Fruit fly (Drosophila melanogaster) whole organism, pupa: ENCODE data around the gene CG31174.
A peak's percentile ranks its signal among the peaks of the same experiment; 100 is the strongest.

Experiments used
- CG10348 ChIP-seq: fragments of 200-800 bp; sonication (Bioruptor generic); IDR thresholded peaks from 2 replicates; pipeline ENCODE4 v1.3.6; 2022; ENCODE audit warnings: missing biosample characterization, missing genetic modification characterization
- CG12605 ChIP-seq: fragments of 200-800 bp; sonication (Bioruptor generic); IDR thresholded peaks from 2 replicates; pipeline ENCODE4 v1.3.6; 2022; ENCODE audit warnings: missing biosample characterization, missing genetic modification characterization
- CG13204 ChIP-seq: fragments of 200-800 bp; sonication (Bioruptor generic); optimal IDR thresholded peaks from 2 replicates; lab custom pipeline; 2018; ENCODE audit warnings: missing biosample characterization, mild to moderate bottlenecking, missing genetic modification characterization, moderate library complexity
- CG14655 ChIP-seq: fragments of 200-800 bp; sonication (Bioruptor generic); optimal IDR thresholded peaks from 3 replicates; lab custom pipeline; 2017; ENCODE audit warnings: mild to moderate bottlenecking, missing biosample characterization, missing genetic modification reagents, missing genetic modification characterization
- CG15710 ChIP-seq: fragments of 200-800 bp; sonication (Bioruptor generic); optimal IDR thresholded peaks from 2 replicates; lab custom pipeline; 2018; ENCODE audit warnings: missing biosample characterization, mild to moderate bottlenecking, missing genetic modification characterization, moderate library complexity
- CG17806 ChIP-seq: fragments of 200-800 bp; sonication (Bioruptor generic); optimal IDR thresholded peaks from 2 replicates; lab custom pipeline; 2018; ENCODE audit warnings: missing biosample characterization, mild to moderate bottlenecking, missing genetic modification characterization, moderate library complexity
- CG32121 ChIP-seq: fragments of 200-800 bp; sonication (Bioruptor generic); IDR thresholded peaks from 2 replicates; pipeline ENCODE4 v1.3.6; 2022; ENCODE audit warnings: missing biosample characterization, missing genetic modification characterization
- CG34367 ChIP-seq: fragments of 200-800 bp; sonication (Bioruptor generic); optimal IDR thresholded peaks from 2 replicates; lab custom pipeline; 2018; ENCODE audit warnings: missing biosample characterization, mild to moderate bottlenecking, missing genetic modification characterization
- CG4496 ChIP-seq: fragments of 200-800 bp; sonication (Bioruptor generic); IDR thresholded peaks from 3 replicates; pipeline ENCODE4 v1.3.6; 2022; ENCODE audit warnings: missing biosample characterization, missing genetic modification characterization
- CG8159 ChIP-seq: fragments of 200-800 bp; sonication (Bioruptor generic); optimal IDR thresholded peaks from 3 replicates; lab custom pipeline; 2018; ENCODE audit warnings: missing biosample characterization, mild to moderate bottlenecking, missing genetic modification characterization, moderate library complexity
- CG8301 ChIP-seq: fragments of 200-800 bp; sonication (Bioruptor generic); optimal IDR thresholded peaks from 2 replicates; lab custom pipeline; 2018; ENCODE audit warnings: missing biosample characterization, mild to moderate bottlenecking, missing genetic modification characterization
- CG9948 ChIP-seq: fragments of 200-800 bp; sonication (Bioruptor generic); optimal IDR thresholded peaks from 2 replicates; lab custom pipeline; 2018; ENCODE audit warnings: missing biosample characterization, mild to moderate bottlenecking, missing genetic modification characterization, moderate library complexity
- D1 ChIP-seq: fragments of 200-800 bp; sonication (Bioruptor generic); optimal IDR thresholded peaks from 2 replicates; lab custom pipeline; 2018; ENCODE audit warnings: missing biosample characterization, mild to moderate bottlenecking, missing genetic modification characterization, moderate library complexity
- EcR ChIP-seq: fragments of 200-800 bp; sonication (Bioruptor generic); optimal IDR thresholded peaks from 3 replicates; lab custom pipeline; 2019; ENCODE audit warnings: missing biosample characterization, missing genetic modification characterization, mild to moderate bottlenecking, moderate library complexity, missing genetic modification reagents
- Ets98B ChIP-seq: fragments of 200-800 bp; sonication (Bioruptor generic); IDR thresholded peaks from 2 replicates; pipeline ENCODE4 v1.3.6; 2022; ENCODE audit warnings: missing biosample characterization, missing genetic modification characterization
- Pif1A ChIP-seq: fragments of 200-800 bp; sonication (Bioruptor generic); optimal IDR thresholded peaks from 3 replicates; lab custom pipeline; 2016; ENCODE audit warnings: missing biosample characterization, missing genetic modification characterization
- Pif1B ChIP-seq: fragments of 200-800 bp; sonication (Bioruptor generic); optimal IDR thresholded peaks from 3 replicates; lab custom pipeline; 2016; ENCODE audit warnings: missing biosample characterization, missing genetic modification characterization
- Snoo ChIP-seq: fragments of 200-800 bp; sonication (Bioruptor generic); optimal IDR thresholded peaks from 3 replicates; lab custom pipeline; 2017; ENCODE audit warnings: missing biosample characterization, mild to moderate bottlenecking, missing genetic modification characterization, inconsistent platforms
- fd96Ca ChIP-seq: fragments of 200-800 bp; sonication (Bioruptor generic); IDR thresholded peaks from 3 replicates; pipeline ENCODE4 v1.3.6; 2022; ENCODE audit warnings: missing biosample characterization, missing genetic modification characterization
- gl ChIP-seq: fragments of 200-800 bp; sonication (Bioruptor generic); optimal IDR thresholded peaks from 2 replicates; lab custom pipeline; 2018; ENCODE audit warnings: missing biosample characterization, mild to moderate bottlenecking, missing genetic modification characterization
- rn ChIP-seq: fragments of 200-800 bp; sonication (Bioruptor generic); IDR thresholded peaks from 2 replicates; pipeline ENCODE4 v1.3.6; 2022; ENCODE audit warnings: missing biosample characterization, missing genetic modification characterization

The CG31174 gene

dm6 chr3R:21858290-21858875 is 10.9 kb downstream of the CG31174 start:
- TF ChIP-seq CG9948 (tag; lab: Kevin White, UChicago) (peak; percentile 8), Pif1B (GFP tag; lab: Kevin White, UChicago) (no peak)

DNA sequence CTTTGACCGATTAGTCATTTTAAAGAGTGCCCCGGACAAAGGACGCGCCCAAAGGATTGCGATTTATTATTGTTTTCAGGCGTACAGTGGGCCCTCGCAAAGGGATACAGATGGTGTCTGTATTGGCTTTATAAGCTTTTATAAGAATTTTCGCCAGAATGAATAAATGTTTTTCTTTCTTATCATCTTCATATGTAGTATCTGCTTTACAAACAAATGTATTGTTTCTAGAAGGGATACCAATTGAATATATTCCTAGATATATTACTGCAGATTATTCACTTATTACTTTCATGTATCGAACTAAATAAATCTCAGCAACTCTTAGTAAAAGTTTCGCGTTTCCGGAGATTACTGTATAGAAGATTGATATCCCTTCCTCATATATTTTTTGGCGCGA is 11.8 kb downstream of the CG31174 start:
- TF ChIP-seq CG8159 (tag; lab: Kevin White, UChicago) (peak; percentile 30), CG14655 (GFP tag; lab: Kevin White, UChicago) (peak; percentile 0), rn (no peak)

DNA sequence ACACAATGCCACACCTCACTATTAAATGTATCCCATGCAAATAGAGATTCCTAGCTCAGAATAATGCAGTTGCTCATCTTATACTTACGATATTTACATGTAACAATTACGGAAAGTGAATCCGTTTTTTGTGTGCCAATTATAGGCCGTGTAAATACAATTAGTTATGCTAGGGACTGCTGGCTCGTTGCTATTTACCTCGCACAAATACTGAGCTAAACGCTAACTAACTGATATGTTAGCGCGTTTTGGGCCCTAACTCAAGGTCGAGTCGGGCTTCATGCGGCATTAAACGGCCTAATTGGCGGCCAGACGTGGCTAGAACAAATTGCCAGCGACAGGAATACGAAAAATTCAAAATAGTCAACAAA is 12.5 kb downstream of the CG31174 start:
- TF ChIP-seq CG4496 (GFP tag; lab: Robert Waterston, UW) (no peak), fd96Ca (GFP tag; lab: Robert Waterston, UW) (no peak), CG8159 (tag; lab: Kevin White, UChicago) (no peak), CG14655 (GFP tag; lab: Kevin White, UChicago) (no peak), CG8301 (tag; lab: Kevin White, UChicago) (no peak), CG34367 (tag; lab: Kevin White, UChicago) (no peak), EcR (GFP tag; lab: Kevin White, UChicago) (no peak), CG13204 (no peak), D1 (tag; lab: Kevin White, UChicago) (no peak), Snoo (tag; lab: Kevin White, UChicago) (no peak), rn (no peak), CG10348 (GFP tag; lab: Robert Waterston, UW) (no peak), CG12605 (GFP tag; lab: Robert Waterston, UW) (no peak), Ets98B (no peak), Pif1B (GFP tag; lab: Kevin White, UChicago) (no peak), gl (tag; lab: Kevin White, UChicago) (no peak), CG15710 (tag; lab: Kevin White, UChicago) (no peak), CG9948 (tag; lab: Kevin White, UChicago) (no peak), Pif1A (no peak), CG32121 (GFP tag; lab: Robert Waterston, UW) (no peak)

DNA sequence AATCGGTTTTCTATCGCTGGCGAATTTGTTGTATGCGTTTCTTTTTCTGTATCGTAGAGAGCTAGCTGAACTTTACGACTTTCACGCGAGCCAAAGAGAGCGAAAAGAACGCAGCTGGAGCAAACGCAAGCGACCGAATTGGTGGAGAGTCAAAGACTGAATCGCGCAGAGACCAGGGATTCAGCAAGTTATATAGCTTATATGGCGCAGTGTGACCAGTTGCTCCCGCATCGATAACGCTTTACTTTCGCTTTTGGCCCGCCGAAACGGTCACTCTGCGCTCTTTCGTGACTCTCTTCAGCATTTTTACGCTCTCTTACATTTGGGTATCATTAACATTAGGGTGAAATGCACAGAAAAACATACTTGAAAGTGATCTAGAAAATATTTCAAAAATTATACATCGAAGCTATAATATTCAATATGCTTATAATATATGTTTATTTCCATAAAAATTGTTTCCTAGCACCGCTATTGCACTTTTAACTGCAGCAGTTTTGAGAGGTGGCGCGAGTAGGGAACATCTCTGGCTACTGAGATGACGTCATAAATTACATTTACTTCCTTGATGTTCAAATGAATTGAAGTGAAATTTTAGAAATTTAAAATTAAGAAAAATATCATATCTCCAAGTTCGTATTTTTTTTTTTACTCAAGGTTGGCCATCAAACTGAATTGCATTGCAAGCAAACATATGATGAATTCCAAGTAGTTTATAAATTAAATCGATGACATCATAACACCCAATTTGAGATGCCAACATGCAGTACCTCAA is 13.0 kb downstream of the CG31174 start, which contains the start of gene glec:
TSS of gene glec (minus strand) at position 169 of the 775 bp plus-strand sequence.
- TF ChIP-seq CG32121 (GFP tag; lab: Robert Waterston, UW) (no peak), Snoo (tag; lab: Kevin White, UChicago) (peak; percentile 35), Pif1B (GFP tag; lab: Kevin White, UChicago) (peak; percentile 34), fd96Ca (GFP tag; lab: Robert Waterston, UW) (peak; percentile 59; the same call in 2 of the 3 replicates), CG4496 (GFP tag; lab: Robert Waterston, UW) (peak; percentile 55), CG14655 (GFP tag; lab: Kevin White, UChicago) (peak; percentile 7), Pif1A (peak; percentile 58), CG8159 (tag; lab: Kevin White, UChicago) (no peak), CG13204 (peak; percentile 21), CG34367 (tag; lab: Kevin White, UChicago) (no peak), CG10348 (GFP tag; lab: Robert Waterston, UW) (no peak), CG8301 (tag; lab: Kevin White, UChicago) (no peak), rn (no peak), Ets98B (no peak; the same call in none of the 2 replicates), gl (tag; lab: Kevin White, UChicago) (peak; percentile 39), D1 (tag; lab: Kevin White, UChicago) (no peak), CG15710 (tag; lab: Kevin White, UChicago) (peak; percentile 41), CG9948 (tag; lab: Kevin White, UChicago) (peak; percentile 11), CG17806 (tag; lab: Kevin White, UChicago) (peak; percentile 9), EcR (GFP tag; lab: Kevin White, UChicago) (peak; percentile 58), CG12605 (GFP tag; lab: Robert Waterston, UW) (peak; percentile 70)

dm6 chr3R:21855469-21855826 is 13.9 kb downstream of the CG31174 start:
- no peak for TF ChIP-seq CG32121 (GFP tag; lab: Robert Waterston, UW)
- TF ChIP-seq CG8301 (tag; lab: Kevin White, UChicago) = no peak
- TF ChIP-seq Pif1A = no peak
- peak; percentile 63; the same call in 2 of the 3 replicates for TF ChIP-seq fd96Ca (GFP tag; lab: Robert Waterston, UW)
- TF ChIP-seq Pif1B (GFP tag; lab: Kevin White, UChicago) = no peak
- TF ChIP-seq CG14655 (GFP tag; lab: Kevin White, UChicago) = no peak
